Fruit fly (Drosophila melanogaster) whole organism, wandering third instar larva: ENCODE measurements around the gene eIF4E3.
A peak's percentile ranks its signal among the peaks of the same experiment; 100 is the strongest.

Experiments
- Abd-B ChIP-seq: fragments of >200 bp; optimal IDR thresholded peaks from 2 replicates; lab custom pipeline; 2017; ENCODE audit warnings: missing biosample characterization, missing genetic modification characterization
- CG32264 ChIP-seq: fragments of 200-800 bp; sonication (Bioruptor generic); optimal IDR thresholded peaks from 2 replicates; lab custom pipeline; 2016; ENCODE audit warnings: missing biosample characterization, missing genetic modification characterization
- CrebA ChIP-seq: fragments of 200-800 bp; sonication (Bioruptor generic); optimal IDR thresholded peaks from 2 replicates; lab custom pipeline; 2016; ENCODE audit warnings: missing biosample characterization, mild to moderate bottlenecking, missing genetic modification characterization, borderline replicate concordance
- Dfd ChIP-seq: fragments of >200 bp; optimal IDR thresholded peaks from 2 replicates; lab custom pipeline; 2017; ENCODE audit warnings: missing biosample characterization, missing genetic modification characterization
- GATAd ChIP-seq: sonication (Bioruptor generic); optimal IDR thresholded peaks from 2 replicates; lab custom pipeline; 2016; ENCODE audit warnings: missing biosample characterization, missing genetic modification characterization
- HLH106 ChIP-seq: fragments of 200-800 bp; optimal IDR thresholded peaks from 3 replicates; lab custom pipeline; 2019; ENCODE audit warnings: missing biosample characterization, mild to moderate bottlenecking, missing genetic modification characterization, moderate library complexity
- Hnf4 ChIP-seq: fragments of 200-800 bp; sonication (Bioruptor generic); optimal IDR thresholded peaks from 2 replicates; lab custom pipeline; 2016; ENCODE audit warnings: missing biosample characterization, mild to moderate bottlenecking, missing genetic modification characterization
- Hr78 ChIP-seq: fragments of >200 bp; optimal IDR thresholded peaks from 2 replicates; lab custom pipeline; 2017; ENCODE audit warnings: missing biosample characterization, missing genetic modification characterization
- Hr83 ChIP-seq: fragments of 200-300 bp; sonication (Bioruptor generic); optimal IDR thresholded peaks from 2 replicates; lab custom pipeline; 2016; ENCODE audit warnings: missing biosample characterization, mild to moderate bottlenecking, missing genetic modification characterization, moderate library complexity; ENCODE audit not compliant: poor library complexity, severe bottlenecking
- Jra ChIP-seq: sonication (Bioruptor generic); optimal IDR thresholded peaks from 2 replicates; lab custom pipeline; 2016; ENCODE audit warnings: missing biosample characterization, missing genetic modification characterization
- Mio ChIP-seq: sonication (Bioruptor generic); optimal IDR thresholded peaks from 2 replicates; lab custom pipeline; 2016; ENCODE audit warnings: missing biosample characterization, missing genetic modification characterization
- N ChIP-seq: fragments of >200 bp; optimal IDR thresholded peaks from 2 replicates; lab custom pipeline; 2018; ENCODE audit warnings: missing biosample characterization, missing external identifiers, missing genetic modification characterization
- Sp1 ChIP-seq: fragments of 200-800 bp; sonication (Bioruptor generic); optimal IDR thresholded peaks from 3 replicates; lab custom pipeline; 2019; ENCODE audit warnings: missing biosample characterization, mild to moderate bottlenecking, missing genetic modification characterization, moderate library complexity
- Vsx2 ChIP-seq: fragments of 200-300, 225-300 bp; sonication (Bioruptor generic); optimal IDR thresholded peaks from 2 replicates; lab custom pipeline; 2018; ENCODE audit warnings: missing biosample characterization, missing genetic modification characterization; ENCODE audit not compliant: partially characterized antibody
- br ChIP-seq: fragments of 200-800 bp; sonication (Bioruptor generic); optimal IDR thresholded peaks from 2 replicates; lab custom pipeline; 2016; ENCODE audit warnings: missing biosample characterization, missing genetic modification characterization
- dmrt93B ChIP-seq: fragments of 200-800 bp; sonication (Bioruptor generic); optimal IDR thresholded peaks from 2 replicates; lab custom pipeline; 2018; ENCODE audit warnings: missing biosample characterization, mild to moderate bottlenecking, missing genetic modification characterization
- foxo ChIP-seq, 2 experiments: fragments of 200-800 bp; sonication (Bioruptor generic); optimal IDR thresholded peaks; 2 replicates in 1 of 2; 3 replicates in 1 of 2; lab custom pipeline; 2016 to 2017; ENCODE audit warnings: missing biosample characterization in 2 of 2, missing genetic modification characterization in 2 of 2
- fru ChIP-seq: fragments of 200-800 bp; sonication (Bioruptor generic); optimal IDR thresholded peaks from 3 replicates; lab custom pipeline; 2016; ENCODE audit warnings: missing biosample characterization, mild to moderate bottlenecking, missing genetic modification characterization
- h ChIP-seq: fragments of 200-800 bp; sonication (Bioruptor generic); optimal IDR thresholded peaks from 3 replicates; lab custom pipeline; 2016; ENCODE audit warnings: missing biosample characterization, mild to moderate bottlenecking, missing genetic modification characterization
- jim ChIP-seq: fragments of 175-275, 200-325 bp; sonication (Bioruptor generic); optimal IDR thresholded peaks from 2 replicates; lab custom pipeline; 2016; ENCODE audit warnings: missing biosample characterization, mild to moderate bottlenecking, missing genetic modification characterization
- pan ChIP-seq: fragments of >200 bp; optimal IDR thresholded peaks from 2 replicates; lab custom pipeline; 2017
- psq ChIP-seq: fragments of 200-800 bp; sonication (Bioruptor generic); optimal IDR thresholded peaks from 3 replicates; lab custom pipeline; 2017; ENCODE audit warnings: missing biosample characterization, mild to moderate bottlenecking, missing genetic modification characterization, moderate library complexity
- rgr ChIP-seq: fragments of 200-800 bp; sonication (Bioruptor generic); optimal IDR thresholded peaks from 3 replicates; lab custom pipeline; 2016; ENCODE audit warnings: missing biosample characterization, mild to moderate bottlenecking, missing genetic modification characterization
- sv ChIP-seq: fragments of 200-800 bp; sonication (Bioruptor generic); optimal IDR thresholded peaks from 3 replicates; lab custom pipeline; 2016; ENCODE audit warnings: missing biosample characterization, missing genetic modification characterization
- tai ChIP-seq: sonication (Bioruptor generic); optimal IDR thresholded peaks from 2 replicates; lab custom pipeline; 2016; ENCODE audit warnings: missing biosample characterization, missing genetic modification characterization
- usp ChIP-seq: fragments of >200 bp; optimal IDR thresholded peaks from 2 replicates; lab custom pipeline; 2017; ENCODE audit warnings: missing biosample characterization, missing genetic modification characterization
- woc ChIP-seq: sonication (Bioruptor generic); optimal IDR thresholded peaks from 2 replicates; lab custom pipeline; 2016; ENCODE audit warnings: missing biosample characterization, mild to moderate bottlenecking, missing genetic modification characterization

eIF4E3 gene

DNA sequence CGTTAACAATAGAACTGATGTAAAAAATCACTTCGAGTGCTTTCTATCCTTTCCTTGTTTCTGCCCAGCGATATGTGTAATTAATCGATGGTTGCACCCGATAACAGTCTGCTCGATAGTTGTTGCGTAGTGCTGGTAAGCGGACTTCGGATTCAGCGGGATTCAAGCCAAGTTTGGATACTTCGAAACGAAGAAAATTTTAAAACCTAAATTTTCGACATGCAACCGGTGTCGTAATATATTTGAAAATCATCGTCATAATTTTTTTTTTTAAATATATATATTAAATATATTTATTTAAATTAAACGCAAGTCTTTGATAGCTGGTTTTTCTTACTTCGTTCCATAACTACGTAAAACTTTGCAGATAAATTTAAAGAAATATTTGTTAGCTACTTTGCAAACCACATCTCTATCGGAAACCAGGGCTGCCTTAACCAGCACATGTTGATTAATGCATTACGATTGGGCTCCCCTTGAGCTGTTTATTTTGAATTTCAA is 31.2 kb upstream of the eIF4E3 start, which contains the start of the genes UbcE2M and Dhps (continued):
- TF ChIP-seq br: peak; percentile 42
- TF ChIP-seq Sp1 (GFP tag; lab: Kevin White, UChicago): peak; percentile 76
- no peak for TF ChIP-seq usp (GFP tag; lab: Kevin White, UChicago)
- peak; percentile 68 for TF ChIP-seq h
- TF ChIP-seq Mio: no peak

DNA sequence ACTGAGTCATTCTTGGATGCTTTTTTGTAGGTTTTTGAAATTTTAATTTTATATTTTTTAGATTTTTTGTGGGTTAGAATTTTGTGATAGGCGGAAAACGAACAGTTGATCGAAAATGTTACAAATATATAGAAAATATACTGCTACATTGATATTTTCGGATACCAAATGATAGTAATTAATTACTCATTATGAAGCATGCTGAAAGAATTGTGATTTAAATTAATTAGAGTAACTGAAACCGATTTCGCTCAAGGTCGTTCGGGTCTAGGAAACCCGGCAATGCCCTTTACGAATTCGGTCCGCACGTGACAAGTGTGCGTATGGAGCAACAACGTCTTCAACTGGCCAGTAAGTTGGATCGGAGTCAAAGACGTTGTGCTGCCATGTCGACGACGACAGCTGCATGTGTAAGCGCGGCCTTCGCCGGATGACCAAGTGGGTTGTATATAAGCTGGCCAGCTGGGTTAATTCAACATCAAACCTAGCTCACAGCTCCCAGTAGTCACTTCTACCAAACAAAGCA is 26.6 kb upstream of the eIF4E3 start, which contains the start of the genes CG7366 and CG13679:
Gene CG7366, minus strand, starts transcription at position 101 of the 526 bp plus-strand sequence.
Gene CG13679, plus strand, starts transcription at position 476 of the 526 bp plus-strand sequence.
- no peak for TF ChIP-seq foxo (GFP tag; optimal IDR thresholded peaks at IDR 0.05; lab: Kevin White, UChicago)
- no peak for TF ChIP-seq Jra (GFP tag; lab: Kevin White, UChicago)
- TF ChIP-seq Abd-B (GFP tag; lab: Kevin White, UChicago): no peak

DNA sequence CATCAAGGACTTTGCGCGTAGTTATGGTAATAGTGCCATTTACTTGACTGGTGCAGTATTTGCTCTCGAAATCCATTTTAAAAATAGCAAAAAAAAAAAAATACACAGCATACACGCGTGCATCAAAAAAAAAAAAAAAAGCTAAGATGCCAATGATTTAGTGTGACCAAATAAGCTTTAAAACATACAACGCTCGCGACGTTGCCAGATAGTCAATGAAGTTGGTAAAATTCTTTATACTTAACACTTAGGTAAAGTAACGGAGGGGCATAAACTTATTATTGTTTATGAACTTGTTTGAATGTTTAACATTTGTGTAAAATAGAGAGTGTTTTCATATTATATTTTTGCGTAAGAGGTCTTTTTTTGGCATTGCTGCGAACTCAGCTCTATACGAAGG is 18.4 kb upstream of the eIF4E3 start, which contains the start of gene tut:
Gene tut, minus strand, starts transcription at position 148 of the 400 bp plus-strand sequence.
- TF ChIP-seq N (GFP tag; lab: Kevin White, UChicago) (no peak), jim (GFP tag; lab: Kevin White, UChicago) (no peak), pan (lab: Kevin White, UChicago) (no peak)

DNA sequence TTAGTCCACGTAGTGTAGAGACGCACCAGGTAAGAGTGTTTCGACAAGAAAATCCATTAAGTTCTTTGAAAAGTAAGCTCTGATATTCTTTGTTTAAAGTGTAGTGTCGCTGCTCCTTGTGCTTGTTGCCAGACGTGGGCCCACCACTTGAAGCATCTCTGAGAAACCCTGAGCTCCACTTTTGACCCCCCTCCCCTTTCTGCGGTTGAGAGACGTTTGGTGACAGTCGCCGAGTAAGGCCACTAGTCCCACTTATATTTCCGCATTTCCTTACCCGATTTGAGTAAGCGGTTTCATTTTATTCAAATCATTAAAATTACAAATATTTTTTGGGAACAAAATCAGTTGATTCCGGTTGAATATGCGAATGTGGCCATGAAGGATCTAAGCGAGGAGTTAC is 17.4 kb upstream of the eIF4E3 start, which contains the start of gene CG8006:
Gene CG8006, plus strand, starts transcription at position 301 of the 400 bp plus-strand sequence.
- TF ChIP-seq h: no peak
- no peak for TF ChIP-seq psq (GFP tag; lab: Kevin White, UChicago)
- TF ChIP-seq CrebA: no peak
- TF ChIP-seq Vsx2 (GFP tag; lab: Kevin White, UChicago): no peak
- no peak for TF ChIP-seq dmrt93B (GFP tag; lab: Kevin White, UChicago)
- no peak for TF ChIP-seq br
- TF ChIP-seq rgr (GFP tag; lab: Kevin White, UChicago): no peak

- TF ChIP-seq Hr83 (GFP tag; lab: Kevin White, UChicago): no peak
- TF ChIP-seq CrebA: no peak
- TF ChIP-seq Vsx2 (GFP tag; lab: Kevin White, UChicago): no peak
- TF ChIP-seq sv (GFP tag; lab: Kevin White, UChicago): no peak
- no peak for TF ChIP-seq Dfd (GFP tag; lab: Kevin White, UChicago)
- TF ChIP-seq woc (GFP tag; lab: Kevin White, UChicago): no peak
- no peak for TF ChIP-seq h
- TF ChIP-seq Hnf4 (GFP tag; lab: Kevin White, UChicago): no peak
- no peak for TF ChIP-seq Mio
- TF ChIP-seq fru (GFP tag; lab: Kevin White, UChicago): no peak
Measured at dm6 chr3L:8214980-8215379, 14.0 kb upstream of the eIF4E3 start, which contains the start of gene CG8012. Gene CG8012, plus strand, starts transcription at chr3L:8215280.

- no peak for TF ChIP-seq CG32264
- TF ChIP-seq Mio: no peak
- no peak for TF ChIP-seq Hr78 (GFP tag; lab: Kevin White, UChicago)
- TF ChIP-seq br: no peak
- TF ChIP-seq jim (GFP tag; lab: Kevin White, UChicago): no peak
- TF ChIP-seq HLH106 (tag; lab: Kevin White, UChicago): no peak
- no peak for TF ChIP-seq psq (GFP tag; lab: Kevin White, UChicago)
- no peak for TF ChIP-seq Vsx2 (GFP tag; lab: Kevin White, UChicago)
- TF ChIP-seq fru (GFP tag; lab: Kevin White, UChicago): no peak
- no peak for TF ChIP-seq GATAd
- TF ChIP-seq N (GFP tag; lab: Kevin White, UChicago): no peak
- TF ChIP-seq tai (GFP tag; lab: Kevin White, UChicago): no peak
- TF ChIP-seq Hnf4 (GFP tag; lab: Kevin White, UChicago): no peak
- TF ChIP-seq Jra (GFP tag; lab: Kevin White, UChicago): no peak
Measured at dm6 chr3L:8218883-8219282, 10.1 kb upstream of the eIF4E3 start, which contains the start of gene CG13674. Gene CG13674, minus strand, starts transcription at chr3L:8218983.
